Worm (Caenorhabditis elegans): ENCODE results near the gene C27H6.8.

Gene C27H6.8

DNA sequence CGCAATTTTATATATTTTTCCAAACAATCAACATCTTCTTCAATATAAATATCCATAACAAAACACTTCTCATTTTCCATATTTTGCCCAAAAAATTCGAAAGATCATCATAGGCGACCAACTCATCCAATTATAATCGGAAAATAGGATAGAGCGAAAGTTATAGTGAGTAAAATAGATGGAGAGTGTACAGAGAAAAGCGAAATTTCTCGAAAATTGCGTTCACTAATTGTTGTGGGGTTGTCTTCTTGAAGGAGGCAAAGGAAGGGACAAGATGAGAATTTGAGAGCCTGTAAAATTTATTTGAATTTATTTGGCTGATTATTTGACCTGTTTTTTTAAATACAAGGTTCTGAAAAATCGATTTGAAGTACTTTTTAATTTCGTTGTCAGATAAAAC is 48.0 kb upstream of the C27H6.8 start:
- TF ChIP-seq tbx-7 (tag; optimal IDR thresholded peaks at IDR 0.05), result no peak
- peak; percentile 30 for TF ChIP-seq unc-42 (tag; optimal IDR thresholded peaks at IDR 0.05)
- TF ChIP-seq npax-4 (tag; optimal IDR thresholded peaks at IDR 0.05), result no peak
- no peak for TF ChIP-seq unc-55 (GFP tag; optimal IDR thresholded peaks at IDR 0.05)

DNA sequence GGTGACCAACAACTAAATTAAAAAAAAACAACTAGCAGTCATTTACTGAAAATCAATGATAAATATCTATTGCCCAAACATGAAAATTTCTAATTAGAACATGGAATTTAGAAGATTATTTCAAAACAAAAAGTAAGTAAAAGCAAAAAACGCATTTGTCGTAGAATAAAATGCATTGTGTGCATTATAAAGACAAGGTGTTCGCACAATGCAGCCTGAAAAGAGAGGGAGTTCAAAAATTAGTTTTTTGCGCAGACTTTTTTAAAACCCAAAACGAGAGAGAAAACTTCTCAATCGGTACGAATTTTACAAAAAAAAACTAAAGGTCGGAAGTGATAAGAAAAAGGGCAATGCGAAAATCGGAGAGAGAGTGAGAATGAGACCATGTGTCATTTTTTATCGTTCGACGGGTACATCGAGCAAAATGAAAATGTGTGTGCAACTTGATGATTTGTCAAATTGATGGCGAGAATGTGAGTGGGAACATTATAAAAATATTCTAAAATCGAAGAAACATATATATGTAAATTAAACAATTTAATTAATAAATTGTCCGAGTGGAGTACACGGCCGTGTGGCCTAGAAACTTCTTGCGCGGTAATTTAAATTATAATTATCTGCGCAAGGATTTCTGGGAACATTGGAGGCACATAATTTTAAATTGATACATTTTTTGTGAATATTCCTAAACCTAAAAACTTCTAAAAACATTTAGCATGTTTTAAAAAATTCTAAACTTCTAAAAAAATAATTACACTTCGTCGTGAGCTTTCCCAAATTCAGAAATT is 44.0 kb upstream of the C27H6.8 start:
- peak; percentile 57 for TF ChIP-seq zip-5 (tag; optimal IDR thresholded peaks at IDR 0.05)
- TF ChIP-seq ceh-22 (tag; optimal IDR thresholded peaks at IDR 0.05), result no peak
- TF ChIP-seq ref-2 (tag; optimal IDR thresholded peaks at IDR 0.05), result no peak
- TF ChIP-seq ceh-31 (tag; optimal IDR thresholded peaks at IDR 0.05), result peak; percentile 31
- TF ChIP-seq ets-4 (tag; optimal IDR thresholded peaks at IDR 0.05), result peak; percentile 13
- peak; percentile 40 for TF ChIP-seq ceh-2 (tag; optimal IDR thresholded peaks at IDR 0.05)
- TF ChIP-seq C08G9.2 (tag; optimal IDR thresholded peaks at IDR 0.05), result peak; percentile 48

DNA sequence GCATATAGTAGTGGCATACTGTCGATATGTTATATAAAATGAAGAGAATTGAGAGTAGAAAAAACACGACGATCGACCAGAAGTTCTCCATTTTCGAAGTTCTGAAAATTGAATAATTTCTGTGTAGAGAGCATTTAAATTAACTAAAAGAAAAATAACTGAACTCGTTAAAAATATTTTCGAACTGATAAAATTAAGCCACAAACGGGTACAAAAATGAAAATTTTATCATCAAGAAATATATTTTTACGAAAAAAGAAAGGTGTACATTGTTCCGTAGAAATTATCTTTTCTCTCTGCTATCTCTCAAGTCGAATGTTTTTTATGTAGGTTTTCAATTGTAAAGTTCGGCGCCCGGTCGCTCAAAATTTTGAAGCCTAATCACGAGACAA is 43.4 kb upstream of the C27H6.8 start, which contains the start of gene acl-2:
TSS of gene acl-2 (minus strand) at position 101 of the 392 bp plus-strand sequence.
- TF ChIP-seq ceh-31 (tag; optimal IDR thresholded peaks at IDR 0.05) (no peak), dmd-4 (tag; optimal IDR thresholded peaks at IDR 0.05; ENCODE audit: borderline replicate concordance) (no peak)

DNA sequence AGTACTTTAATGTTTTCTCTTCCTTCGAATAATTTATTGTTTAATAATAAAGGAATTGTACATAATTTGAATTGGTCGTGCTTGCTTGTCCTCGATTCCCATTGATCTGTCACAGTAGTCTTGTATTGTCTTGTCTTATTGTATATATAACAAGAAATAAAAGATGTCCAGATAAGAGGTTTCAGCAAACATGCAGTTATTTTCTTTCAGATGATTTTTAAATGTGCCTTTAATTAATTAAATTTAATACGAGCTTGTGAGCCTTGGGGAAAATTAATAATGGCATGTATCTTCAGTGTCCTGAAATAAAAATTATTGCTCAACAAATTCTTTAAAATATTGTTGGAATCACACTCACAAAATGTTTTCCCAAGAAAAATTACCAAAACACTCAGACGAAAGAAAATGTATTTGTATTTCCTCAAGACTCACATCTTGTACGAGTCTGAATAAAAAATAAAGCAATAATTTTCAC is 35.5 kb upstream of the C27H6.8 start:
- TF ChIP-seq sox-2 (GFP tag; IDR thresholded peaks at IDR 0.05) (no peak), pat-9 (tag; optimal IDR thresholded peaks at IDR 0.05) (no peak), nhr-11 (tag; optimal IDR thresholded peaks at IDR 0.05) (no peak)

DNA sequence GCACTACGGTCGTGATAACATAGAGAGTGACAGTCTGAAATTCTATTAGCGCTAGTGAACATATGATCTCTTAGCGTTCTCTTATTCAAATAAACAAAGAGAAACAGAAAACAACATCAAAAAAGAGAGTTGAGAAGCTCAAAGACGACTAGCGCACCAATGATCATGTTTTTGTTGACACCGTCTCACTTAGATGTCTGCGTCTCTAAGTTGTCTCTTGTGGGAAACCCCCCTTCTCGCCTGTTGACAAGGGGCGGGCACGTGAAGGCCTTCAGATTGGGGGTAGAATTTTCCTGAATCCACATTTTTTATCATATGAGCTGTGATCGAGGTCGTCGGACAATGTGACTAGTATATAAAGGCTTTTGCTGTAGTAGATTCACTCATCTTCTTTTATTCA is 32.3 kb upstream of the C27H6.8 start:
- TF ChIP-seq hlh-8 (tag; optimal IDR thresholded peaks at IDR 0.05) (no peak), lin-11 (tag; optimal IDR thresholded peaks at IDR 0.05) (no peak), unc-55 (GFP tag; optimal IDR thresholded peaks at IDR 0.05) (peak; percentile 46), ahr-1 (tag; optimal IDR thresholded peaks at IDR 0.05) (no peak), nhr-232 (tag; optimal IDR thresholded peaks at IDR 0.05) (no peak), gmeb-2 (tag; optimal IDR thresholded peaks at IDR 0.05) (no peak), hlh-30 (tag; optimal IDR thresholded peaks at IDR 0.05; ENCODE audit: insufficient read depth) (peak; percentile 31), nfya-1 (tag; optimal IDR thresholded peaks at IDR 0.05) (peak; percentile 6), tbx-2 (tag; optimal IDR thresholded peaks at IDR 0.05) (no peak), elt-4 (tag; optimal IDR thresholded peaks at IDR 0.05) (no peak), sox-4 (tag; optimal IDR thresholded peaks at IDR 0.05) (no peak), K09A11.1 (tag; optimal IDR thresholded peaks at IDR 0.05; ENCODE audit: insufficient read depth) (no peak)

- no peak for TF ChIP-seq nhr-11 (tag; optimal IDR thresholded peaks at IDR 0.05)
- TF ChIP-seq elt-4 (tag; optimal IDR thresholded peaks at IDR 0.05), result no peak
Measured at ce11 chrV:10019083-10019624, 31.6 kb upstream of the C27H6.8 start.

DNA sequence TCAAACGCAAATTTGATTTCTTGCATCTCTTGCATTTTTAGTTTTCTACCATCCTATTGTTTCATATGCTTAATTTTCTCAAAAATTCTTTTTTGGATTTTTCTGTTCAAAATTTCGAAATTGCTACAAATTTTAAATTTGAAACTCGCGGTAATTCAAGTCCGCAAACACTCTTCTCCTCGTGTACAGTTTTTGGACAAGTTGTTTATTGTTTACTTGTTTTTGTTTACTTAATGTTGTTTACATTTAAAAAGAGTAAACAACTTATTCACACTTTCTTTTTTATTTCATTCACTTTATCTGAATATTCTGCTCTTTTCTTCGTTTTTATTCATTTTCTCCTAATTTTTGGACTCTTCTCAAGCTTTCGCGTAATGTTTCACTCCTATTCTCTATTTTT is 30.7 kb upstream of the C27H6.8 start:
- TF ChIP-seq K09A11.1 (tag; optimal IDR thresholded peaks at IDR 0.05; ENCODE audit: insufficient read depth) (no peak), nhr-11 (tag; optimal IDR thresholded peaks at IDR 0.05) (no peak)

- TF ChIP-seq ref-2 (tag; optimal IDR thresholded peaks at IDR 0.05) (no peak), elt-2 (tag; optimal IDR thresholded peaks at IDR 0.05) (peak; percentile 69), C08G9.2 (tag; optimal IDR thresholded peaks at IDR 0.05) (no peak)
Measured at ce11 chrV:10012639-10013038, 25.1 kb upstream of the C27H6.8 start.

Measured in whole organism, late embryonic.